Fruit fly (Drosophila melanogaster): ENCODE data around the gene RpL28.

dm6 chr3L:3179474-3179873, 43.3 kb downstream of the RpL28 start:
- TF ChIP-seq CG11617 (GFP tag; optimal IDR thresholded peaks at IDR 0.05) = peak; percentile 27
- TF ChIP-seq Crg-1 (GFP tag; optimal IDR thresholded peaks at IDR 0.05) = peak; percentile 11
- peak; percentile 69 for TF ChIP-seq tj (GFP tag; optimal IDR thresholded peaks at IDR 0.05)
- TF ChIP-seq Mnt (GFP tag; optimal IDR thresholded peaks at IDR 0.05) = no peak
- TF ChIP-seq bab1 (GFP tag; optimal IDR thresholded peaks at IDR 0.05) = peak; percentile 93
- TF ChIP-seq ovo (GFP tag; optimal IDR thresholded peaks at IDR 0.05) = no peak
- peak; percentile 68 for TF ChIP-seq CG7101 (tag; optimal IDR thresholded peaks at IDR 0.05)
- peak; percentile 36 for TF ChIP-seq pad (GFP tag; optimal IDR thresholded peaks at IDR 0.05)
- TF ChIP-seq kay (GFP tag; ENCODE audit: borderline replicate concordance) = no peak
- no peak for TF ChIP-seq CG5204 (GFP tag; optimal IDR thresholded peaks at IDR 0.05)
- TF ChIP-seq Hr96 (GFP tag; optimal IDR thresholded peaks at IDR 0.05) = peak; percentile 36
- TF ChIP-seq CG14711 (tag; optimal IDR thresholded peaks at IDR 0.05) = peak; percentile 70
- no peak for TF ChIP-seq cnc (optimal IDR thresholded peaks at IDR 0.05)
- peak; percentile 73 for TF ChIP-seq CG33017 (tag; optimal IDR thresholded peaks at IDR 0.05)
